Worm (Caenorhabditis elegans): Measurements from ENCODE around the gene gsp-1.

The gsp-1 gene

ce11 chrV:10719019-10719832 is 37.0 kb downstream of the gsp-1 start (continued):
- TF ChIP-seq lsy-2 (tag; optimal IDR thresholded peaks at IDR 0.05): peak in 1 of 2 experiments; percentile 44
- no peak for TF ChIP-seq egl-27 (tag; optimal IDR thresholded peaks at IDR 0.05)
- TF ChIP-seq nhr-71 (tag; optimal IDR thresholded peaks at IDR 0.05): peak; percentile 65
- TF ChIP-seq nhr-20 (tag; optimal IDR thresholded peaks at IDR 0.05): no peak
- TF ChIP-seq mef-2 (tag; optimal IDR thresholded peaks at IDR 0.05): no peak
- TF ChIP-seq elt-2 (tag; optimal IDR thresholded peaks at IDR 0.05): no peak
- TF ChIP-seq fos-1 (tag; optimal IDR thresholded peaks at IDR 0.05): no peak
- TF ChIP-seq nhr-77 (tag; optimal IDR thresholded peaks at IDR 0.05): no peak
- peak; percentile 16 for TF ChIP-seq ama-1 (optimal IDR thresholded peaks at IDR 0.05)
- no peak for TF ChIP-seq elt-3 (tag; optimal IDR thresholded peaks at IDR 0.05)
- no peak for TF ChIP-seq hlh-4 (tag; optimal IDR thresholded peaks at IDR 0.05)
- TF ChIP-seq egl-13 (tag; optimal IDR thresholded peaks at IDR 0.05): peak; percentile 31
- TF ChIP-seq zag-1 (tag; optimal IDR thresholded peaks at IDR 0.05): no peak
- TF ChIP-seq ceh-8 (GFP tag; optimal IDR thresholded peaks at IDR 0.05): no peak
- peak; percentile 21 for TF ChIP-seq snu-23 (GFP tag; optimal IDR thresholded peaks at IDR 0.05)
- TF ChIP-seq snpc-4 (tag; optimal IDR thresholded peaks at IDR 0.05): no peak
- TF ChIP-seq alr-1 (tag; optimal IDR thresholded peaks at IDR 0.05; ENCODE audit: borderline replicate concordance): no peak
- peak; percentile 31 for TF ChIP-seq C16A3.4 (tag; optimal IDR thresholded peaks at IDR 0.05)
- TF ChIP-seq unc-130 (tag; optimal IDR thresholded peaks at IDR 0.05): peak; percentile 40
- TF ChIP-seq sptf-1 (tag; optimal IDR thresholded peaks at IDR 0.05): no peak
- TF ChIP-seq ceh-82 (tag; optimal IDR thresholded peaks at IDR 0.05): no peak
- peak; percentile 82 for TF ChIP-seq rnt-1 (tag; optimal IDR thresholded peaks at IDR 0.05)
- TF ChIP-seq fkh-10 (GFP tag; optimal IDR thresholded peaks at IDR 0.05): no peak
- TF ChIP-seq blmp-1 (tag; optimal IDR thresholded peaks at IDR 0.05): no peak
- TF ChIP-seq ztf-11 (tag; optimal IDR thresholded peaks at IDR 0.05): no peak
- TF ChIP-seq ceh-90 (tag; optimal IDR thresholded peaks at IDR 0.05): no peak
- no peak for TF ChIP-seq C34B4.2 (tag; optimal IDR thresholded peaks at IDR 0.05)
- peak in 1 of 2 experiments; percentile 24 for TF ChIP-seq mdl-1 (tag; optimal IDR thresholded peaks at IDR 0.05)
- no peak for TF ChIP-seq nhr-90 (tag; optimal IDR thresholded peaks at IDR 0.05; ENCODE audit: poor library complexity)
- TF ChIP-seq pag-3 (tag; optimal IDR thresholded peaks at IDR 0.05; ENCODE audit: borderline replicate concordance, insufficient read depth): no peak
- no peak for TF ChIP-seq unc-62 (GFP tag; optimal IDR thresholded peaks at IDR 0.05)
- no peak for TF ChIP-seq sox-4 (tag; optimal IDR thresholded peaks at IDR 0.05)
- no peak for TF ChIP-seq efl-1 (optimal IDR thresholded peaks at IDR 0.05)
- peak in 1 of 2 experiments; percentile 59 for TF ChIP-seq efl-1 (GFP tag; optimal IDR thresholded peaks at IDR 0.05 in 1 of 2)
- TF ChIP-seq isw-1 (GFP tag; IDR thresholded peaks at IDR 0.05): no peak
- no peak for TF ChIP-seq aly-2 (tag; optimal IDR thresholded peaks at IDR 0.05)
- TF ChIP-seq nhr-19 (GFP tag; conservative IDR thresholded peaks at IDR 0.05): peak; percentile 52
- peak; percentile 54 for TF ChIP-seq lin-39 (tag; optimal IDR thresholded peaks at IDR 0.05)
- no peak for TF ChIP-seq nhr-85 (tag)
- peak; percentile 14 for TF ChIP-seq xbp-1 (tag; optimal IDR thresholded peaks at IDR 0.05)
- TF ChIP-seq vab-15 (tag; optimal IDR thresholded peaks at IDR 0.05): no peak
- TF ChIP-seq pax-3 (tag; optimal IDR thresholded peaks at IDR 0.05): no peak
- TF ChIP-seq fkh-8 (tag; optimal IDR thresholded peaks at IDR 0.05): peak; percentile 8
- TF ChIP-seq fkh-4 (tag; optimal IDR thresholded peaks at IDR 0.05; ENCODE audit: borderline replicate concordance): no peak
- no peak for TF ChIP-seq nhr-84 (tag; optimal IDR thresholded peaks at IDR 0.05)
- TF ChIP-seq tlp-1 (tag; optimal IDR thresholded peaks at IDR 0.05): no peak

Measured in whole organism, L1 larva.